Worm (Caenorhabditis elegans) whole organism, early embryonic: ENCODE measurements around the gene srw-39.

Source experiments
- B0310.2 ChIP-seq: sonication (generic microtip); optimal IDR thresholded peaks from 2 replicates; lab custom pipeline; 2016; ENCODE audit warnings: mild to moderate bottlenecking, missing genetic modification characterization, missing compliant biosample characterization
- F13C5.2 ChIP-seq: sonication (generic microtip); optimal IDR thresholded peaks from 2 replicates; lab custom pipeline; 2017; ENCODE audit warnings: mild to moderate bottlenecking, missing genetic modification characterization, inconsistent platforms, missing compliant biosample characterization
- aly-1 ChIP-seq: sonication (generic microtip); optimal IDR thresholded peaks from 2 replicates; lab custom pipeline; 2016; ENCODE audit warnings: missing genetic modification characterization, missing compliant biosample characterization
- ama-1 ChIP-seq: fragments of 150-350 bp; optimal IDR thresholded peaks from 2 replicates; lab custom pipeline; 2014
- ceh-13 ChIP-seq: fragments of 200-800 bp; sonication (Bioruptor generic); optimal IDR thresholded peaks from 2 replicates; lab custom pipeline; 2018; ENCODE audit warnings: mild to moderate bottlenecking, missing genetic modification characterization, missing compliant biosample characterization
- ceh-36 ChIP-seq: sonication (generic microtip); optimal IDR thresholded peaks from 2 replicates; lab custom pipeline; 2016; ENCODE audit warnings: missing genetic modification characterization, inconsistent platforms, missing compliant biosample characterization
- ets-7 ChIP-seq: sonication (generic microtip); optimal IDR thresholded peaks from 2 replicates; lab custom pipeline; 2016; ENCODE audit warnings: missing genotype, missing genetic modification characterization, missing compliant biosample characterization
- flt-1 ChIP-seq: fragments of 200-800 bp; sonication (Bioruptor generic); IDR thresholded peaks from 2 replicates; pipeline ENCODE4 v1.3.6; 2022; ENCODE audit warnings: missing genetic modification characterization, missing compliant biosample characterization
- hmbx-1 ChIP-seq: sonication (generic microtip); optimal IDR thresholded peaks from 2 replicates; lab custom pipeline; 2016; ENCODE audit warnings: mild to moderate bottlenecking, missing genetic modification characterization, missing compliant biosample characterization
- hmg-4 ChIP-seq: fragments of 200-800 bp; sonication (Bioruptor generic); optimal IDR thresholded peaks from 2 replicates; lab custom pipeline; 2018; ENCODE audit warnings: mild to moderate bottlenecking, missing genetic modification characterization, missing compliant biosample characterization
- hnd-1 ChIP-seq: sonication (generic microtip); optimal IDR thresholded peaks from 2 replicates; lab custom pipeline; 2016; ENCODE audit warnings: missing genetic modification characterization, missing compliant biosample characterization
- pes-1 ChIP-seq: fragments of 200-800 bp; sonication (Bioruptor generic); IDR thresholded peaks from 2 replicates; pipeline ENCODE4 v1.3.6; 2022; ENCODE audit warnings: missing genetic modification reagents, missing genetic modification characterization, missing compliant biosample characterization
- scrt-1 ChIP-seq: fragments of 200-800 bp; sonication (Bioruptor generic); IDR thresholded peaks from 2 replicates; pipeline ENCODE4 v1.3.6; 2022; ENCODE audit warnings: missing genetic modification characterization, missing compliant biosample characterization
- sea-1 ChIP-seq: fragments of 200-800 bp; sonication (Bioruptor generic); conservative IDR thresholded peaks from 2 replicates; pipeline ENCODE4 v1.3.6; 2022; ENCODE audit warnings: missing genetic modification characterization, missing compliant biosample characterization
- tbx-11 ChIP-seq: fragments of 200-800 bp; sonication (Bioruptor generic); IDR thresholded peaks from 2 replicates; pipeline ENCODE4 v1.3.6; 2022; ENCODE audit warnings: missing genetic modification characterization, missing compliant biosample characterization
- tbx-37 ChIP-seq: fragments of 200-800 bp; sonication (Bioruptor generic); conservative IDR thresholded peaks from 2 replicates; pipeline ENCODE4 v1.3.6; 2022; ENCODE audit warnings: missing genetic modification reagents, missing genetic modification characterization, missing compliant biosample characterization
- tra-4 ChIP-seq: sonication (generic microtip); optimal IDR thresholded peaks from 2 replicates; lab custom pipeline; 2017; ENCODE audit warnings: missing genetic modification characterization, missing compliant biosample characterization

srw-39 gene

ce11 chrV:20201316-20201715, 29.5 kb upstream of the srw-39 start, which contains the start of gene fbxa-114:
Gene fbxa-114, plus strand, starts transcription at chrV:20201616.
- TF ChIP-seq B0310.2 (no peak), hmg-4 (no peak), sea-1 (GFP tag; lab: Robert Waterston, UW) (no peak), F13C5.2 (no peak)

ce11 chrV:20199658-20200057, 27.8 kb upstream of the srw-39 start:
- no peak for TF ChIP-seq tra-4 (tag; lab: Kevin White, UChicago)
- no peak for TF ChIP-seq aly-1
- TF ChIP-seq pes-1 (GFP tag; lab: Robert Waterston, UW), result no peak
- TF ChIP-seq tbx-11, result no peak
- TF ChIP-seq ceh-36 (tag; lab: Kevin White, UChicago), result no peak
- TF ChIP-seq ceh-13, result no peak
- TF ChIP-seq F13C5.2, result no peak
- no peak for TF ChIP-seq scrt-1 (GFP tag; lab: Robert Waterston, UW)
- TF ChIP-seq ama-1 (lab: Kevin White, UChicago), result no peak
- TF ChIP-seq B0310.2, result no peak
- TF ChIP-seq flt-1, result no peak
- TF ChIP-seq hmbx-1 (tag; lab: Kevin White, UChicago), result no peak
- no peak for TF ChIP-seq ets-7 (tag; lab: Kevin White, UChicago)
- no peak for TF ChIP-seq hnd-1
- TF ChIP-seq sea-1 (GFP tag; lab: Robert Waterston, UW), result no peak
- TF ChIP-seq hmg-4, result no peak

- TF ChIP-seq ets-7 (tag; lab: Kevin White, UChicago) (no peak), hmg-4 (no peak), aly-1 (no peak), tbx-11 (no peak), flt-1 (no peak)
These were observed 27.1 kb upstream of the srw-39 start, which contains the start of gene fog-2 for ce11 chrV:20198954-20199353. Gene fog-2, plus strand, starts transcription at chrV:20199254.

- TF ChIP-seq ceh-36 (tag; lab: Kevin White, UChicago), result no peak
- no peak for TF ChIP-seq F13C5.2
- no peak for TF ChIP-seq aly-1
- no peak for TF ChIP-seq tbx-37 (GFP tag; lab: Robert Waterston, UW)
- no peak for TF ChIP-seq ceh-13
- TF ChIP-seq tbx-11, result no peak
These were observed 24.8 kb upstream of the srw-39 start, which contains the start of gene ftr-1 for ce11 chrV:20196671-20197070. Gene ftr-1, plus strand, starts transcription at chrV:20196971.

- no peak for TF ChIP-seq flt-1
- no peak for TF ChIP-seq hmbx-1 (tag; lab: Kevin White, UChicago)
- TF ChIP-seq pes-1 (GFP tag; lab: Robert Waterston, UW), result no peak
- TF ChIP-seq aly-1, result no peak
- no peak for TF ChIP-seq tbx-11
- TF ChIP-seq ets-7 (tag; lab: Kevin White, UChicago), result no peak
- no peak for TF ChIP-seq hnd-1
These were observed 23.7 kb upstream of the srw-39 start, which contains the start of the genes srh-217 and Y113G7B.28 for ce11 chrV:20195451-20196036. Gene srh-217, minus strand, starts transcription at chrV:20195551. Gene Y113G7B.28, plus strand, starts transcription at chrV:20195986.

- no peak for TF ChIP-seq tra-4 (tag; lab: Kevin White, UChicago)
- TF ChIP-seq ceh-36 (tag; lab: Kevin White, UChicago), result no peak
- TF ChIP-seq hmbx-1 (tag; lab: Kevin White, UChicago), result no peak
- no peak for TF ChIP-seq hnd-1
- no peak for TF ChIP-seq B0310.2
- TF ChIP-seq hmg-4, result no peak
- TF ChIP-seq F13C5.2, result no peak
- no peak for TF ChIP-seq tbx-11
These were observed 20.4 kb upstream of the srw-39 start, which contains the start of the genes fbxa-115 and Y113G7B.27 for ce11 chrV:20192102-20192880. Gene fbxa-115, minus strand, starts transcription at chrV:20192152. Gene Y113G7B.27, plus strand, starts transcription at chrV:20192830.

ce11 chrV:20188790-20189189, 16.9 kb upstream of the srw-39 start, which contains the start of gene fbxa-116:
Gene fbxa-116, minus strand, starts transcription at chrV:20188890.
- no peak for TF ChIP-seq tbx-37 (GFP tag; lab: Robert Waterston, UW)
- TF ChIP-seq hmg-4, result no peak
- no peak for TF ChIP-seq hnd-1
- no peak for TF ChIP-seq pes-1 (GFP tag; lab: Robert Waterston, UW)
- no peak for TF ChIP-seq F13C5.2
- no peak for TF ChIP-seq sea-1 (GFP tag; lab: Robert Waterston, UW)
- TF ChIP-seq ets-7 (tag; lab: Kevin White, UChicago), result no peak
- TF ChIP-seq hmbx-1 (tag; lab: Kevin White, UChicago), result no peak
- TF ChIP-seq ama-1 (lab: Kevin White, UChicago), result no peak
- no peak for TF ChIP-seq aly-1
- no peak for TF ChIP-seq tbx-11
- TF ChIP-seq B0310.2, result no peak
- TF ChIP-seq ceh-36 (tag; lab: Kevin White, UChicago), result no peak
- TF ChIP-seq flt-1, result no peak
- no peak for TF ChIP-seq tra-4 (tag; lab: Kevin White, UChicago)
- no peak for TF ChIP-seq scrt-1 (GFP tag; lab: Robert Waterston, UW)
- no peak for TF ChIP-seq ceh-13

- TF ChIP-seq pes-1 (GFP tag; lab: Robert Waterston, UW) (no peak), ama-1 (lab: Kevin White, UChicago) (no peak), ets-7 (tag; lab: Kevin White, UChicago) (no peak), tra-4 (tag; lab: Kevin White, UChicago) (no peak), sea-1 (GFP tag; lab: Robert Waterston, UW) (no peak), hnd-1 (no peak), hmbx-1 (tag; lab: Kevin White, UChicago) (no peak), flt-1 (no peak), tbx-11 (no peak), tbx-37 (GFP tag; lab: Robert Waterston, UW) (no peak), hmg-4 (no peak), B0310.2 (no peak), ceh-13 (no peak), ceh-36 (tag; lab: Kevin White, UChicago) (no peak), scrt-1 (GFP tag; lab: Robert Waterston, UW) (no peak), F13C5.2 (no peak), aly-1 (no peak)
These were observed 14.7 kb upstream of the srw-39 start, which contains the start of gene srz-16 for ce11 chrV:20186579-20186978. Gene srz-16, minus strand, starts transcription at chrV:20186679.
